Fruit fly (Drosophila melanogaster) whole organism, embryonic: ENCODE results near the gene CG32236.

Source experiments
- Ada2b ChIP-seq: fragments of 200-800 bp; sonication (Bioruptor generic); IDR thresholded peaks from 2 replicates; pipeline ENCODE4 v1.3.6; 2022; ENCODE audit warnings: missing biosample characterization, missing genetic modification characterization
- Asciz ChIP-seq: fragments of 200-800 bp; sonication (Bioruptor generic); optimal IDR thresholded peaks from 2 replicates; lab custom pipeline; 2017; ENCODE audit warnings: missing biosample characterization, mild to moderate bottlenecking, missing genetic modification characterization, missing genetic modification reagents
- BEAF-32 ChIP-seq: fragments of 200-800 bp; sonication (Bioruptor generic); optimal IDR thresholded peaks from 3 replicates; lab custom pipeline; 2017; ENCODE audit warnings: missing biosample characterization, missing genetic modification characterization, mild to moderate bottlenecking, moderate library complexity, missing genetic modification reagents
- C15 ChIP-seq: fragments of 200-800 bp; sonication (Bioruptor generic); IDR thresholded peaks from 3 replicates; pipeline ENCODE4 v1.3.6; 2022; ENCODE audit warnings: missing biosample characterization, missing genetic modification characterization
- CG12744 ChIP-seq: fragments of 200-800 bp; sonication (Bioruptor generic); optimal IDR thresholded peaks from 2 replicates; lab custom pipeline; 2016; ENCODE audit warnings: missing biosample characterization, missing genetic modification characterization
- CG15011 ChIP-seq: fragments of 200-800 bp; sonication (Bioruptor generic); optimal IDR thresholded peaks from 3 replicates; lab custom pipeline; 2018; ENCODE audit warnings: missing biosample characterization, mild to moderate bottlenecking, missing genetic modification characterization
- CG15514 ChIP-seq: fragments of 200-800 bp; sonication (Bioruptor generic); optimal IDR thresholded peaks from 3 replicates; lab custom pipeline; 2017; ENCODE audit warnings: missing biosample characterization, missing genetic modification characterization, mild to moderate bottlenecking, moderate library complexity, missing genetic modification reagents
- CG16813 ChIP-seq: fragments of 200-800 bp; sonication (Bioruptor generic); IDR thresholded peaks from 3 replicates; pipeline ENCODE4 v1.3.6; 2022; ENCODE audit warnings: missing biosample characterization, missing genetic modification characterization; ENCODE audit not compliant: partially characterized antibody
- CG2120 ChIP-seq: fragments of 200-800 bp; sonication (Bioruptor generic); optimal IDR thresholded peaks from 3 replicates; lab custom pipeline; 2016; ENCODE audit warnings: missing biosample characterization, missing genetic modification characterization
- CG2875 ChIP-seq: fragments of 200-800 bp; sonication (Bioruptor generic); optimal IDR thresholded peaks from 2 replicates; lab custom pipeline; 2017; ENCODE audit warnings: missing biosample characterization, mild to moderate bottlenecking, missing genetic modification characterization, missing genetic modification reagents
- CG34376 ChIP-seq: fragments of 200-800 bp; sonication (Bioruptor generic); optimal IDR thresholded peaks from 2 replicates; lab custom pipeline; 2018; ENCODE audit warnings: missing biosample characterization, mild to moderate bottlenecking, missing genetic modification characterization
- CG4360 ChIP-seq: fragments of 200-800 bp; sonication (Bioruptor generic); IDR thresholded peaks from 2 replicates; pipeline ENCODE4 v1.3.6; 2022; ENCODE audit warnings: missing biosample characterization, missing genetic modification characterization
- CG5245 ChIP-seq: fragments of 200-800 bp; sonication (Bioruptor generic); optimal IDR thresholded peaks from 3 replicates; lab custom pipeline; 2016; ENCODE audit warnings: missing biosample characterization, missing genetic modification characterization
- CG8765 ChIP-seq: fragments of 200-800 bp; sonication (Bioruptor generic); IDR thresholded peaks from 2 replicates; pipeline ENCODE4 v1.3.6; 2022; ENCODE audit warnings: missing biosample characterization, missing genetic modification characterization
- CG9437 ChIP-seq: fragments of 200-800 bp; sonication (Bioruptor generic); optimal IDR thresholded peaks from 2 replicates; lab custom pipeline; 2018; ENCODE audit warnings: missing biosample characterization, mild to moderate bottlenecking, missing genetic modification characterization
- Drgx ChIP-seq: fragments of 200-800 bp; sonication (Bioruptor generic); IDR thresholded peaks from 2 replicates; pipeline ENCODE4 v1.3.6; 2022; ENCODE audit warnings: missing biosample characterization, missing genetic modification characterization
- E2f2 ChIP-seq: fragments of 200-800 bp; sonication (Bioruptor generic); IDR thresholded peaks from 2 replicates; pipeline ENCODE4 v1.3.6; 2022; ENCODE audit warnings: missing biosample characterization, missing genetic modification characterization
- Fer2 ChIP-seq: fragments of 200-800 bp; sonication (Bioruptor generic); optimal IDR thresholded peaks from 2 replicates; lab custom pipeline; 2018; ENCODE audit warnings: missing biosample characterization, mild to moderate bottlenecking, missing genetic modification characterization, moderate library complexity
- Hmr ChIP-seq: fragments of 200-800 bp; sonication (Bioruptor generic); optimal IDR thresholded peaks from 3 replicates; lab custom pipeline; 2017; ENCODE audit warnings: mild to moderate bottlenecking, missing biosample characterization, missing genetic modification reagents, missing genetic modification characterization
- Ptx1 ChIP-seq: fragments of 200-800 bp; sonication (Bioruptor generic); IDR thresholded peaks from 2 replicates; pipeline ENCODE4 v1.3.6; 2022; ENCODE audit warnings: missing biosample characterization, missing genetic modification characterization
- Ssrp ChIP-seq: fragments of 200-800 bp; sonication (Bioruptor generic); optimal IDR thresholded peaks from 2 replicates; lab custom pipeline; 2018; ENCODE audit warnings: missing biosample characterization, mild to moderate bottlenecking, missing genetic modification characterization, moderate library complexity
- Vsx1 ChIP-seq: fragments of 200-800 bp; sonication (Bioruptor generic); optimal IDR thresholded peaks from 2 replicates; lab custom pipeline; 2017; ENCODE audit warnings: missing biosample characterization, mild to moderate bottlenecking, missing genetic modification characterization, missing genetic modification reagents
- YL-1 ChIP-seq: fragments of 200-800 bp; sonication (Bioruptor generic); optimal IDR thresholded peaks from 3 replicates; lab custom pipeline; 2017; ENCODE audit warnings: missing biosample characterization, mild to moderate bottlenecking, missing genetic modification characterization
- bbx ChIP-seq: fragments of 200-800 bp; sonication (Bioruptor generic); IDR thresholded peaks from 2 replicates; pipeline ENCODE4 v1.3.6; 2022; ENCODE audit warnings: missing biosample characterization, missing genetic modification characterization; ENCODE audit not compliant: partially characterized antibody
- bcd ChIP-seq: fragments of 200-800 bp; sonication (Bioruptor generic); optimal IDR thresholded peaks from 2 replicates; lab custom pipeline; 2017; ENCODE audit warnings: missing biosample characterization, mild to moderate bottlenecking, missing genetic modification characterization
- bowl ChIP-seq: fragments of 200-800 bp; sonication (Bioruptor generic); IDR thresholded peaks from 2 replicates; pipeline ENCODE4 v1.3.6; 2022; ENCODE audit warnings: missing biosample characterization, missing genetic modification characterization
- cad ChIP-seq: fragments of >200 bp; optimal IDR thresholded peaks from 2 replicates; lab custom pipeline; 2017; ENCODE audit warnings: missing biosample characterization, missing genetic modification characterization
- cas ChIP-seq: fragments of 200-800 bp; sonication (Bioruptor generic); IDR thresholded peaks from 2 replicates; pipeline ENCODE4 v1.3.6; 2022; ENCODE audit warnings: missing biosample characterization, missing genetic modification characterization
- cato ChIP-seq: fragments of 200-800 bp; sonication (Bioruptor generic); optimal IDR thresholded peaks from 2 replicates; lab custom pipeline; 2016; ENCODE audit warnings: missing biosample characterization, missing genetic modification characterization, borderline replicate concordance
- chif ChIP-seq, 2 experiments: fragments of 200-800 bp; sonication (Bioruptor generic); optimal IDR thresholded peaks; 3 replicates each; lab custom pipeline; 2016; ENCODE audit warnings: missing biosample characterization in 2 of 2, missing genetic modification characterization in 2 of 2
- croc ChIP-seq: fragments of 200-800 bp; sonication (Bioruptor generic); conservative IDR thresholded peaks from 3 replicates; pipeline ENCODE4 v1.3.6; 2022; ENCODE audit warnings: missing biosample characterization, missing genetic modification characterization
- dmrt11E ChIP-seq: fragments of 200-800 bp; sonication (Bioruptor generic); optimal IDR thresholded peaks from 3 replicates; lab custom pipeline; 2018; ENCODE audit warnings: missing biosample characterization, mild to moderate bottlenecking, missing genetic modification characterization, moderate library complexity
- eve ChIP-seq, 2 experiments: fragments of >200 bp; optimal IDR thresholded peaks; 2 replicates each; lab custom pipeline; 2017; ENCODE audit warnings: missing biosample characterization in 2 of 2, missing genetic modification characterization in 2 of 2
- ftz-f1 ChIP-seq: fragments of 200-800 bp; sonication (Bioruptor generic); optimal IDR thresholded peaks from 2 replicates; lab custom pipeline; 2016; ENCODE audit warnings: missing biosample characterization, missing genetic modification characterization
- grau ChIP-seq: fragments of 200-800 bp; optimal IDR thresholded peaks from 3 replicates; lab custom pipeline; 2019; ENCODE audit warnings: missing biosample characterization, mild to moderate bottlenecking, missing genetic modification characterization, moderate library complexity
- jumu ChIP-seq: fragments of 200-800 bp; sonication (Bioruptor generic); optimal IDR thresholded peaks from 3 replicates; lab custom pipeline; 2016; ENCODE audit warnings: missing biosample characterization, missing genetic modification characterization
- klu ChIP-seq: fragments of 200-800 bp; sonication (Bioruptor generic); IDR thresholded peaks from 2 replicates; pipeline ENCODE4 v1.3.6; 2022; ENCODE audit warnings: missing biosample characterization, missing genetic modification characterization
- lola ChIP-seq, 3 experiments: fragments of >200 bp in 2 of 3; fragments of 200-800 bp in 1 of 3; sonication (Bioruptor generic) in 1 of 3; optimal IDR thresholded peaks; 2 replicates each; lab custom pipeline; 2017 to 2019; ENCODE audit warnings: missing biosample characterization in 3 of 3, missing genetic modification characterization in 3 of 3, mild to moderate bottlenecking in 1 of 3, moderate library complexity in 1 of 3
- nau ChIP-seq: fragments of 200-800 bp; sonication (Bioruptor generic); optimal IDR thresholded peaks from 3 replicates; lab custom pipeline; 2017; ENCODE audit warnings: missing biosample characterization, mild to moderate bottlenecking, missing genetic modification characterization, missing genetic modification reagents
- nmo ChIP-seq: fragments of 200-800 bp; sonication (Bioruptor generic); optimal IDR thresholded peaks from 2 replicates; lab custom pipeline; 2018; ENCODE audit warnings: missing biosample characterization, mild to moderate bottlenecking, missing genetic modification characterization, moderate library complexity
- odd ChIP-seq: fragments of 200-800 bp; sonication (Bioruptor generic); optimal IDR thresholded peaks from 2 replicates; lab custom pipeline; 2017; ENCODE audit warnings: missing biosample characterization, mild to moderate bottlenecking, missing genetic modification characterization
- pnt ChIP-seq: fragments of 200-800 bp; sonication (Bioruptor generic); optimal IDR thresholded peaks from 3 replicates; lab custom pipeline; 2016; ENCODE audit warnings: missing biosample characterization, missing genetic modification characterization
- psq ChIP-seq: fragments of 200-800 bp; sonication (Bioruptor generic); optimal IDR thresholded peaks from 2 replicates; lab custom pipeline; 2017; ENCODE audit warnings: missing biosample characterization, missing genetic modification characterization
- sima ChIP-seq: fragments of 200-800 bp; sonication (Bioruptor generic); optimal IDR thresholded peaks from 2 replicates; lab custom pipeline; 2016; ENCODE audit warnings: missing biosample characterization, missing genetic modification characterization
- slou ChIP-seq: fragments of 200-800 bp; sonication (Bioruptor generic); optimal IDR thresholded peaks from 3 replicates; lab custom pipeline; 2016; ENCODE audit warnings: missing biosample characterization, missing genetic modification characterization
- ssp ChIP-seq: fragments of 200-800 bp; sonication (Bioruptor generic); IDR thresholded peaks from 2 replicates; pipeline ENCODE4 v1.3.6; 2022; ENCODE audit warnings: missing biosample characterization, missing genetic modification characterization
- sug ChIP-seq: fragments of 200-800 bp; optimal IDR thresholded peaks from 2 replicates; lab custom pipeline; 2019; ENCODE audit warnings: missing biosample characterization, mild to moderate bottlenecking, missing genetic modification characterization, moderate library complexity
- zen ChIP-seq: fragments of 200-800 bp; sonication (Bioruptor generic); optimal IDR thresholded peaks from 3 replicates; lab custom pipeline; 2018; ENCODE audit warnings: missing biosample characterization, mild to moderate bottlenecking, missing genetic modification characterization, moderate library complexity

CG32236 gene

dm6 chr3L:4624371-4625154, 42.6 kb downstream of the CG32236 start (continued):
- TF ChIP-seq CG2120 (GFP tag; lab: Kevin White, UChicago) (peak; percentile 92), bowl (GFP tag; lab: Robert Waterston, UW) (peak; percentile 63; the same call in 1 of the 2 replicates), cad (no peak), YL-1 (peak; percentile 67), slou (GFP tag; lab: Kevin White, UChicago) (peak; percentile 66), CG16813 (GFP tag; lab: Robert Waterston, UW) (no peak), pnt (GFP tag; lab: Kevin White, UChicago) (peak; percentile 84), CG5245 (peak; percentile 84), sug (tag; lab: Kevin White, UChicago) (peak; percentile 67), Hmr (GFP tag; lab: Kevin White, UChicago) (peak; percentile 76), CG2875 (GFP tag; lab: Kevin White, UChicago) (peak; percentile 63), bcd (GFP tag; lab: Kevin White, UChicago) (peak; percentile 90), CG9437 (GFP tag; lab: Kevin White, UChicago) (peak; percentile 88), psq (GFP tag; lab: Kevin White, UChicago) (peak; percentile 46), E2f2 (GFP tag; lab: Robert Waterston, UW) (peak; percentile 68), bbx (GFP tag; lab: Robert Waterston, UW) (no peak), Vsx1 (peak; percentile 40), BEAF-32 (GFP tag; lab: Kevin White, UChicago) (no peak), jumu (peak; percentile 72), odd (GFP tag; lab: Kevin White, UChicago) (peak; percentile 75), CG12744 (GFP tag; lab: Kevin White, UChicago) (peak; percentile 69), C15 (GFP tag; lab: Robert Waterston, UW) (peak; percentile 73; the same call in 2 of the 3 replicates), ssp (GFP tag; lab: Robert Waterston, UW) (peak; percentile 70), nau (GFP tag; lab: Kevin White, UChicago) (peak; percentile 82), dmrt11E (peak; percentile 85), grau (tag; lab: Kevin White, UChicago) (peak; percentile 98), CG15011 (GFP tag; lab: Kevin White, UChicago) (peak; percentile 83), Drgx (GFP tag; lab: Robert Waterston, UW) (peak; percentile 93), croc (GFP tag; lab: Robert Waterston, UW) (peak; percentile 86), CG34376 (peak; percentile 45), chif (GFP tag; optimal IDR thresholded peaks at IDR 0.05; lab: Kevin White, UChicago) (peak; percentile 87 to 91), Ada2b (GFP tag; lab: Robert Waterston, UW) (peak; percentile 88), Ptx1 (peak; percentile 92), klu (GFP tag; lab: Robert Waterston, UW) (peak; percentile 70; the same call in 1 of the 2 replicates), zen (tag; lab: Kevin White, UChicago) (peak; percentile 71), Ssrp (tag; lab: Kevin White, UChicago) (peak; percentile 91), Asciz (peak; percentile 84), sima (GFP tag; lab: Kevin White, UChicago) (peak; percentile 50), CG8765 (GFP tag; lab: Robert Waterston, UW) (peak; percentile 51), CG15514 (GFP tag; lab: Kevin White, UChicago) (peak; percentile 71), lola (GFP tag; optimal IDR thresholded peaks at IDR 0.05; lab: Kevin White, UChicago) (peak in 1 of 3 experiments; percentile 87), Fer2 (tag; lab: Kevin White, UChicago) (peak; percentile 77), cato (GFP tag; lab: Kevin White, UChicago) (peak; percentile 74), CG4360 (GFP tag; lab: Robert Waterston, UW) (0 out of 2 replicates have a peak, but pooled peaks have one; percentile 47), ftz-f1 (no peak), nmo (peak; percentile 95), cas (GFP tag; lab: Robert Waterston, UW) (peak; percentile 63; the same call in 1 of the 2 replicates), eve (GFP tag; optimal IDR thresholded peaks at IDR 0.05; lab: Kevin White, UChicago) (peak in 1 of 2 experiments; percentile 95)
